Fruit fly (Drosophila melanogaster) whole organism, embryonic: ENCODE measurements around the gene Dhdds.

ENCODE experiments used
- Abd-B ChIP-seq: fragments of 200-800 bp; sonication (Bioruptor generic); optimal IDR thresholded peaks from 2 replicates; lab custom pipeline; 2018; ENCODE audit warnings: missing biosample characterization, mild to moderate bottlenecking, missing genetic modification characterization, moderate library complexity
- Adf1 ChIP-seq: fragments of 200-800 bp; sonication (Bioruptor generic); IDR thresholded peaks from 2 replicates; pipeline ENCODE4 v1.3.6; 2022; ENCODE audit warnings: missing biosample characterization, missing genetic modification characterization
- CG1024 ChIP-seq: fragments of 200-800 bp; sonication (Bioruptor generic); IDR thresholded peaks from 2 replicates; pipeline ENCODE4 v1.3.6; 2022; ENCODE audit warnings: missing biosample characterization, missing genetic modification characterization
- CG10267 ChIP-seq: fragments of 200-800 bp; sonication (Bioruptor generic); optimal IDR thresholded peaks from 2 replicates; lab custom pipeline; 2018; ENCODE audit warnings: missing biosample characterization, mild to moderate bottlenecking, missing genetic modification characterization, moderate library complexity
- CG10366 ChIP-seq: fragments of 200-800 bp; sonication (Bioruptor generic); IDR thresholded peaks from 2 replicates; pipeline ENCODE4 v1.3.6; 2022; ENCODE audit warnings: missing biosample characterization, missing genetic modification characterization
- CG14860 ChIP-seq: fragments of 200-800 bp; sonication (Bioruptor generic); IDR thresholded peaks from 3 replicates; pipeline ENCODE4 v1.3.6; 2022; ENCODE audit warnings: missing biosample characterization, missing genetic modification characterization; ENCODE audit not compliant: partially characterized antibody
- CG14965 ChIP-seq: fragments of 200-800 bp; sonication (Bioruptor generic); optimal IDR thresholded peaks from 2 replicates; lab custom pipeline; 2016; ENCODE audit warnings: missing biosample characterization, missing genetic modification characterization, borderline replicate concordance
- CG15073 ChIP-seq: fragments of 200-800 bp; sonication (Bioruptor generic); optimal IDR thresholded peaks from 2 replicates; lab custom pipeline; 2016; ENCODE audit warnings: missing biosample characterization, missing genetic modification characterization
- CG17912 ChIP-seq: fragments of 200-800 bp; sonication (Bioruptor generic); optimal IDR thresholded peaks from 2 replicates; lab custom pipeline; 2018; ENCODE audit warnings: missing biosample characterization, mild to moderate bottlenecking, missing genetic modification characterization
- CG30020 ChIP-seq: fragments of 200-800 bp; optimal IDR thresholded peaks from 2 replicates; lab custom pipeline; 2019; ENCODE audit warnings: missing biosample characterization, mild to moderate bottlenecking, missing genetic modification characterization, moderate library complexity
- CG31224 ChIP-seq: fragments of 200-800 bp; sonication (Bioruptor generic); IDR thresholded peaks from 2 replicates; pipeline ENCODE4 v1.3.6; 2022; ENCODE audit warnings: missing biosample characterization, missing genetic modification characterization
- CG31441 ChIP-seq: fragments of 200-800 bp; sonication (Bioruptor generic); IDR thresholded peaks from 2 replicates; pipeline ENCODE4 v1.3.6; 2022; ENCODE audit warnings: missing biosample characterization, missing genetic modification characterization
- CG34376 ChIP-seq: fragments of 200-800 bp; sonication (Bioruptor generic); optimal IDR thresholded peaks from 2 replicates; lab custom pipeline; 2018; ENCODE audit warnings: missing biosample characterization, mild to moderate bottlenecking, missing genetic modification characterization
- CG3838 ChIP-seq: fragments of 200-800 bp; sonication (Bioruptor generic); optimal IDR thresholded peaks from 3 replicates; lab custom pipeline; 2016; ENCODE audit warnings: missing biosample characterization, missing genetic modification characterization
- CG43689 ChIP-seq: fragments of 200-800 bp; sonication (Bioruptor generic); IDR thresholded peaks from 2 replicates; pipeline ENCODE4 v1.3.6; 2022; ENCODE audit warnings: missing biosample characterization, missing genetic modification characterization
- CG4854 ChIP-seq: fragments of 200-800 bp; sonication (Bioruptor generic); optimal IDR thresholded peaks from 2 replicates; lab custom pipeline; 2016; ENCODE audit warnings: missing biosample characterization, missing genetic modification characterization, inconsistent platforms
- CG6813 ChIP-seq: fragments of 200-800 bp; sonication (Bioruptor generic); optimal IDR thresholded peaks from 2 replicates; lab custom pipeline; 2017; ENCODE audit warnings: missing biosample characterization, missing genetic modification characterization, mild to moderate bottlenecking, moderate library complexity, missing genetic modification reagents
- CG7372 ChIP-seq: fragments of 200-800 bp; sonication (Bioruptor generic); IDR thresholded peaks from 2 replicates; pipeline ENCODE4 v1.3.6; 2022; ENCODE audit warnings: missing biosample characterization, missing genetic modification characterization
- CG8089 ChIP-seq: fragments of 200-800 bp; sonication (Bioruptor generic); optimal IDR thresholded peaks from 3 replicates; lab custom pipeline; 2016; ENCODE audit warnings: missing biosample characterization, missing genetic modification characterization
- CG8281 ChIP-seq: fragments of 200-800 bp; sonication (Bioruptor generic); optimal IDR thresholded peaks from 2 replicates; lab custom pipeline; 2018; ENCODE audit warnings: missing biosample characterization, mild to moderate bottlenecking, missing genetic modification characterization, moderate library complexity
- CG9609 ChIP-seq: fragments of 200-800 bp; sonication (Bioruptor generic); optimal IDR thresholded peaks from 3 replicates; lab custom pipeline; 2016; ENCODE audit warnings: missing biosample characterization, missing genetic modification characterization
- CG9797 ChIP-seq: fragments of 200-800 bp; sonication (Bioruptor generic); optimal IDR thresholded peaks from 3 replicates; lab custom pipeline; 2018; ENCODE audit warnings: missing biosample characterization, mild to moderate bottlenecking, missing genetic modification characterization
- Camta ChIP-seq: fragments of 200-800 bp; sonication (Bioruptor generic); optimal IDR thresholded peaks from 2 replicates; lab custom pipeline; 2016; ENCODE audit warnings: missing biosample characterization, missing genetic modification characterization
- Dll ChIP-seq: fragments of 200-800 bp; sonication (Bioruptor generic); IDR thresholded peaks from 4 replicates; pipeline ENCODE4 v1.3.6; 2022; ENCODE audit warnings: missing biosample characterization, missing genetic modification characterization; ENCODE audit not compliant: partially characterized antibody
- Dref ChIP-seq: fragments of 200-800 bp; sonication (Bioruptor generic); IDR thresholded peaks from 2 replicates; pipeline ENCODE4 v1.3.6; 2022; ENCODE audit warnings: missing biosample characterization, missing genetic modification characterization
- HLH3B ChIP-seq: fragments of 200-800 bp; sonication (Bioruptor generic); IDR thresholded peaks from 2 replicates; pipeline ENCODE4 v1.3.6; 2022; ENCODE audit warnings: missing biosample characterization, missing genetic modification characterization
- Hey ChIP-seq: fragments of 200-800 bp; sonication (Bioruptor generic); optimal IDR thresholded peaks from 3 replicates; lab custom pipeline; 2018; ENCODE audit warnings: missing biosample characterization, mild to moderate bottlenecking, missing genetic modification characterization
- Hr78 ChIP-seq, 2 experiments: fragments of 200-800 bp in 1 of 2; fragments of >200 bp in 1 of 2; sonication (Bioruptor generic) in 1 of 2; optimal IDR thresholded peaks; 2 replicates each; lab custom pipeline; 2017 to 2019; ENCODE audit warnings: missing biosample characterization in 2 of 2, missing genetic modification characterization in 2 of 2, mild to moderate bottlenecking in 1 of 2, moderate library complexity in 1 of 2
- Lhr ChIP-seq: fragments of 200-800 bp; sonication (Bioruptor generic); optimal IDR thresholded peaks from 3 replicates; lab custom pipeline; 2017; ENCODE audit warnings: mild to moderate bottlenecking, missing biosample characterization, missing genetic modification reagents, missing genetic modification characterization
- MBD-R2 ChIP-seq: fragments of 200-800 bp; sonication (Bioruptor generic); IDR thresholded peaks from 2 replicates; pipeline ENCODE4 v1.3.6; 2022; ENCODE audit warnings: missing biosample characterization, missing genetic modification characterization
- Max ChIP-seq: fragments of 200-800 bp; sonication (Bioruptor generic); optimal IDR thresholded peaks from 2 replicates; lab custom pipeline; 2016; ENCODE audit warnings: missing biosample characterization, mild to moderate bottlenecking, missing genetic modification characterization
- NK7.1 ChIP-seq: fragments of 200-800 bp; sonication (Bioruptor generic); optimal IDR thresholded peaks from 3 replicates; lab custom pipeline; 2016; ENCODE audit warnings: missing biosample characterization, missing genetic modification characterization
- Stat92E ChIP-seq, 3 experiments: fragments of >200 bp in 2 of 3; fragments of 200-800 bp in 1 of 3; sonication (Bioruptor generic) in 1 of 3; optimal IDR thresholded peaks; 2 replicates each; lab custom pipeline; 2017 to 2019; ENCODE audit warnings: missing biosample characterization in 3 of 3, missing genetic modification characterization in 3 of 3, mild to moderate bottlenecking in 1 of 3, moderate library complexity in 1 of 3
- az2 ChIP-seq: fragments of 200-800 bp; sonication (Bioruptor generic); optimal IDR thresholded peaks from 3 replicates; lab custom pipeline; 2016; ENCODE audit warnings: missing biosample characterization, missing genetic modification characterization
- ci ChIP-seq: fragments of 200-800 bp; sonication (Bioruptor generic); IDR thresholded peaks from 3 replicates; pipeline ENCODE4 v1.3.6; 2022; ENCODE audit warnings: missing biosample characterization, missing genetic modification characterization
- crp ChIP-seq, 2 experiments: fragments of 200-800 bp; sonication (Bioruptor generic); optimal IDR thresholded peaks; 2 replicates in 1 of 2; 3 replicates in 1 of 2; lab custom pipeline; 2017; ENCODE audit warnings: missing biosample characterization in 2 of 2, missing genetic modification characterization in 2 of 2, mild to moderate bottlenecking in 1 of 2, moderate library complexity in 1 of 2
- da ChIP-seq: fragments of 200-800 bp; sonication (Bioruptor generic); optimal IDR thresholded peaks from 2 replicates; lab custom pipeline; 2016; ENCODE audit warnings: missing biosample characterization, missing genetic modification characterization
- dpn ChIP-seq, 2 experiments: fragments of 200-800 bp; sonication (Bioruptor generic); optimal IDR thresholded peaks; 3 replicates each; lab custom pipeline; 2016; ENCODE audit warnings: missing biosample characterization in 2 of 2, missing genetic modification characterization in 2 of 2
- fd3F ChIP-seq: fragments of 200-800 bp; sonication (Bioruptor generic); optimal IDR thresholded peaks from 2 replicates; lab custom pipeline; 2018; ENCODE audit warnings: missing biosample characterization, mild to moderate bottlenecking, missing genetic modification characterization, moderate library complexity
- fu2 ChIP-seq: fragments of 200-800 bp; sonication (Bioruptor generic); optimal IDR thresholded peaks from 2 replicates; lab custom pipeline; 2016; ENCODE audit warnings: missing biosample characterization, missing genetic modification characterization
- gfzf ChIP-seq: fragments of 200-800 bp; sonication (Bioruptor generic); optimal IDR thresholded peaks from 2 replicates; lab custom pipeline; 2016; ENCODE audit warnings: missing biosample characterization, mild to moderate bottlenecking, missing genetic modification characterization, moderate library complexity
- jigr1 ChIP-seq: fragments of 200-800 bp; sonication (Bioruptor generic); IDR thresholded peaks from 3 replicates; pipeline ENCODE4 v1.3.6; 2022; ENCODE audit warnings: missing biosample characterization, missing genetic modification characterization
- luna ChIP-seq: fragments of 200-800 bp; sonication (Bioruptor generic); optimal IDR thresholded peaks from 2 replicates; lab custom pipeline; 2016; ENCODE audit warnings: missing biosample characterization, missing genetic modification characterization
- onecut ChIP-seq: fragments of 200-800 bp; sonication (Bioruptor generic); IDR thresholded peaks from 2 replicates; pipeline ENCODE4 v1.3.6; 2022; ENCODE audit warnings: missing biosample characterization, missing genetic modification characterization
- salm ChIP-seq: fragments of 200-800 bp; sonication (Bioruptor generic); optimal IDR thresholded peaks from 2 replicates; lab custom pipeline; 2018; ENCODE audit warnings: missing biosample characterization, mild to moderate bottlenecking, missing genetic modification characterization
- sd ChIP-seq: fragments of 200-800 bp; sonication (Bioruptor generic); optimal IDR thresholded peaks from 3 replicates; lab custom pipeline; 2018; ENCODE audit warnings: missing biosample characterization, mild to moderate bottlenecking, missing genetic modification characterization, moderate library complexity
- tup ChIP-seq: fragments of 200-800 bp; sonication (Bioruptor generic); optimal IDR thresholded peaks from 2 replicates; lab custom pipeline; 2016; ENCODE audit warnings: missing biosample characterization, mild to moderate bottlenecking, missing genetic modification characterization, moderate library complexity

Dhdds gene

dm6 chrX:7937588-7938481 is 4.7 kb upstream of the Dhdds start (continued):
- no peak for TF ChIP-seq Hr78 (GFP tag; optimal IDR thresholded peaks at IDR 0.05; lab: Kevin White, UChicago)
- 0 out of 2 replicates have a peak, but pooled peaks have one; percentile 42 for TF ChIP-seq CG1024
- TF ChIP-seq Abd-B (GFP tag; lab: Kevin White, UChicago) = peak; percentile 78
- no peak for TF ChIP-seq CG34376 (GFP tag; lab: Kevin White, UChicago)
- peak; percentile 2 for TF ChIP-seq CG15073 (GFP tag; lab: Kevin White, UChicago)
- TF ChIP-seq CG17912 (GFP tag; lab: Kevin White, UChicago) = peak; percentile 48
- peak; percentile 14 for TF ChIP-seq fd3F (GFP tag; lab: Kevin White, UChicago)
- 0 out of 4 replicates have a peak, but pooled peaks have one; percentile 30 for TF ChIP-seq Dll (GFP tag; lab: Robert Waterston, UW)
- TF ChIP-seq ci (GFP tag; lab: Robert Waterston, UW) = peak; percentile 59; the same call in 1 of the 3 replicates
- TF ChIP-seq crp (GFP tag; optimal IDR thresholded peaks at IDR 0.05; lab: Kevin White, UChicago) = peak; percentile 58 to 79
- TF ChIP-seq CG7372 = peak; percentile 58; the same call in 1 of the 2 replicates
- peak; percentile 73 to 77 for TF ChIP-seq dpn (GFP tag; optimal IDR thresholded peaks at IDR 0.05; lab: Kevin White, UChicago)
- TF ChIP-seq CG43689 (GFP tag; lab: Robert Waterston, UW) = no peak
- no peak for TF ChIP-seq Adf1 (GFP tag; lab: Robert Waterston, UW)
- TF ChIP-seq CG3838 = peak; percentile 34
- TF ChIP-seq CG8089 (GFP tag; lab: Kevin White, UChicago) = peak; percentile 79
- TF ChIP-seq MBD-R2 (GFP tag; lab: Robert Waterston, UW) = no peak
- TF ChIP-seq HLH3B (GFP tag; lab: Robert Waterston, UW) = peak; percentile 63; the same call in 1 of the 2 replicates
- TF ChIP-seq CG6813 (GFP tag; lab: Kevin White, UChicago) = peak; percentile 64
- TF ChIP-seq Hey = no peak
- TF ChIP-seq Dref (GFP tag; lab: Robert Waterston, UW) = peak; percentile 14; the same call in 1 of the 2 replicates
- TF ChIP-seq luna = no peak
- TF ChIP-seq CG31224 (GFP tag; lab: Robert Waterston, UW) = no peak
- peak; percentile 88 for TF ChIP-seq da (GFP tag; lab: Kevin White, UChicago)
- TF ChIP-seq NK7.1 (GFP tag; lab: Kevin White, UChicago) = peak; percentile 61
- peak; percentile 65 for TF ChIP-seq CG8281 (tag; lab: Kevin White, UChicago)
- no peak for TF ChIP-seq CG14860 (GFP tag; lab: Robert Waterston, UW)
- peak; percentile 63 for TF ChIP-seq Max (GFP tag; lab: Kevin White, UChicago)
- TF ChIP-seq CG10267 (tag; lab: Kevin White, UChicago) = peak; percentile 73
- peak; percentile 14 for TF ChIP-seq CG9797 (GFP tag; lab: Kevin White, UChicago)
- peak; percentile 23 for TF ChIP-seq sd (tag; lab: Kevin White, UChicago)
- peak; percentile 45 for TF ChIP-seq salm
- peak; percentile 23 for TF ChIP-seq CG14965 (GFP tag; lab: Kevin White, UChicago)
- peak; percentile 73 for TF ChIP-seq Lhr (GFP tag; lab: Kevin White, UChicago)
- peak; percentile 38 for TF ChIP-seq CG30020
- TF ChIP-seq tup (GFP tag; lab: Kevin White, UChicago) = no peak
- peak; percentile 40 for TF ChIP-seq fu2 (GFP tag; lab: Kevin White, UChicago)
- peak; percentile 88 for TF ChIP-seq CG9609
- peak; percentile 69; the same call in 2 of the 3 replicates for TF ChIP-seq jigr1 (GFP tag; lab: Robert Waterston, UW)
- TF ChIP-seq CG31441 = peak; percentile 88
- TF ChIP-seq gfzf (GFP tag; lab: Kevin White, UChicago) = no peak
- peak; percentile 71 for TF ChIP-seq onecut (GFP tag; lab: Robert Waterston, UW)
- peak; percentile 65; the same call in 1 of the 2 replicates for TF ChIP-seq CG10366 (GFP tag; lab: Robert Waterston, UW)
- TF ChIP-seq Stat92E (GFP tag; optimal IDR thresholded peaks at IDR 0.05; lab: Kevin White, UChicago) = peak in 1 of 3 experiments; percentile 4
- peak; percentile 49 for TF ChIP-seq CG4854
- TF ChIP-seq az2 (GFP tag; lab: Kevin White, UChicago) = peak; percentile 70
- peak; percentile 89 for TF ChIP-seq Camta
